Worm (Caenorhabditis elegans) whole organism, L3 larva: Measurements from ENCODE around the gene com-1.
A peak's percentile ranks its signal among the peaks of the same experiment; 100 is the strongest.

Source experiments
- R02D3.7 ChIP-seq: fragments of 150-350 bp; optimal IDR thresholded peaks from 2 replicates; lab custom pipeline; 2014; ENCODE audit warnings: missing biosample characterization, missing genetic modification characterization
- ZK546.5 ChIP-seq: sonication (generic microtip); optimal IDR thresholded peaks from 2 replicates; lab custom pipeline; 2017; ENCODE audit warnings: missing biosample characterization, missing genetic modification characterization
- ceh-9 ChIP-seq: sonication (generic microtip); optimal IDR thresholded peaks from 2 replicates; lab custom pipeline; 2018; ENCODE audit warnings: missing biosample characterization, missing genetic modification characterization
- daf-12 ChIP-seq: fragments of 150-350 bp; optimal IDR thresholded peaks from 2 replicates; lab custom pipeline; 2014; ENCODE audit warnings: missing biosample characterization, missing genetic modification reagents, missing genetic modification characterization
- egl-27 ChIP-seq: sonication (generic microtip); optimal IDR thresholded peaks from 4 replicates; lab custom pipeline; 2017; ENCODE audit warnings: missing biosample characterization, missing genetic modification reagents, missing genetic modification characterization
- egl-5 ChIP-seq: fragments of 150-350 bp; optimal IDR thresholded peaks from 2 replicates; lab custom pipeline; 2017; ENCODE audit warnings: missing biosample characterization, missing genetic modification reagents, missing genetic modification characterization, inconsistent platforms
- elt-1 ChIP-seq: fragments of 150-350 bp; optimal IDR thresholded peaks from 2 replicates; lab custom pipeline; 2014; ENCODE audit warnings: missing biosample characterization, missing genetic modification characterization
- elt-2 ChIP-seq: sonication (generic microtip); optimal IDR thresholded peaks from 2 replicates; lab custom pipeline; 2016; ENCODE audit warnings: missing genetic modification reagents, mild to moderate bottlenecking, missing genetic modification characterization, missing compliant biosample characterization
- elt-3 ChIP-seq, 3 experiments: fragments of 150-350 bp in 1 of 3; sonication (generic microtip) in 2 of 3; optimal IDR thresholded peaks; 2 replicates in 2 of 3; 4 replicates in 1 of 3; lab custom pipeline; 2014 to 2017; ENCODE audit warnings: missing biosample characterization in 3 of 3, missing genetic modification characterization in 3 of 3
- fkh-10 ChIP-seq: sonication (generic microtip); optimal IDR thresholded peaks from 2 replicates; lab custom pipeline; 2017; ENCODE audit warnings: missing biosample characterization, missing genetic modification reagents, missing genetic modification characterization
- fkh-2 ChIP-seq: fragments of 150-350 bp; optimal IDR thresholded peaks from 2 replicates; lab custom pipeline; 2014; ENCODE audit warnings: missing biosample characterization, missing genetic modification reagents, missing genetic modification characterization
- fos-1 ChIP-seq: fragments of 150-350 bp; optimal IDR thresholded peaks from 2 replicates; lab custom pipeline; 2014; ENCODE audit warnings: missing biosample characterization, missing genetic modification characterization
- hmg-11 ChIP-seq: sonication (generic microtip); optimal IDR thresholded peaks from 2 replicates; lab custom pipeline; 2016; ENCODE audit warnings: missing genetic modification characterization, missing compliant biosample characterization
- jun-1 ChIP-seq: fragments of 150-350 bp; optimal IDR thresholded peaks from 2 replicates; lab custom pipeline; 2014; ENCODE audit warnings: missing biosample characterization, missing genetic modification reagents, missing genetic modification characterization
- lin-15B ChIP-seq: fragments of 150-350 bp; optimal IDR thresholded peaks from 2 replicates; lab custom pipeline; 2014; ENCODE audit warnings: missing biosample characterization, missing genetic modification characterization
- mdl-1 ChIP-seq: fragments of 150-350 bp; optimal IDR thresholded peaks from 2 replicates; lab custom pipeline; 2014; ENCODE audit warnings: missing biosample characterization, missing genetic modification characterization
- mml-1 ChIP-seq: fragments of 150-350 bp; sonication (generic microtip); optimal IDR thresholded peaks from 3 replicates; lab custom pipeline; 2014; ENCODE audit warnings: missing biosample characterization, missing genetic modification characterization
- nhr-11 ChIP-seq: fragments of 150-350 bp; optimal IDR thresholded peaks from 2 replicates; lab custom pipeline; 2014; ENCODE audit warnings: missing biosample characterization, missing genetic modification characterization
- nhr-23 ChIP-seq: fragments of 150-350 bp; optimal IDR thresholded peaks from 2 replicates; lab custom pipeline; 2014; ENCODE audit warnings: missing biosample characterization, missing genetic modification reagents, missing genetic modification characterization
- nhr-43 ChIP-seq: sonication (generic microtip); optimal IDR thresholded peaks from 2 replicates; lab custom pipeline; 2016; ENCODE audit warnings: mild to moderate bottlenecking, missing genetic modification characterization, missing compliant biosample characterization; ENCODE audit not compliant: poor library complexity, severe bottlenecking
- nhr-77 ChIP-seq: fragments of 150-350 bp; optimal IDR thresholded peaks from 2 replicates; lab custom pipeline; 2014; ENCODE audit warnings: missing biosample characterization, missing genetic modification characterization
- pha-4 ChIP-seq: fragments of 150-350 bp; optimal IDR thresholded peaks from 2 replicates; lab custom pipeline; 2014; ENCODE audit warnings: missing biosample characterization, missing genetic modification reagents, missing genetic modification characterization
- pqm-1 ChIP-seq: fragments of 150-350 bp; optimal IDR thresholded peaks from 2 replicates; lab custom pipeline; 2017; ENCODE audit warnings: missing biosample characterization, missing genetic modification characterization, inconsistent platforms
- skn-1 ChIP-seq: fragments of 150-350 bp; optimal IDR thresholded peaks from 2 replicates; lab custom pipeline; 2014; ENCODE audit warnings: missing biosample characterization, missing genetic modification characterization
- tbx-2 ChIP-seq: sonication (generic microtip); optimal IDR thresholded peaks from 2 replicates; lab custom pipeline; 2016; ENCODE audit warnings: mild to moderate bottlenecking, missing genetic modification characterization, missing compliant biosample characterization
- zag-1 ChIP-seq: fragments of 150-350 bp; optimal IDR thresholded peaks from 2 replicates; lab custom pipeline; 2014; ENCODE audit warnings: missing biosample characterization, missing genetic modification characterization
- ztf-11 ChIP-seq: fragments of 150-350 bp; optimal IDR thresholded peaks from 2 replicates; lab custom pipeline; 2014; ENCODE audit warnings: missing biosample characterization, missing genetic modification characterization

Gene com-1

DNA sequence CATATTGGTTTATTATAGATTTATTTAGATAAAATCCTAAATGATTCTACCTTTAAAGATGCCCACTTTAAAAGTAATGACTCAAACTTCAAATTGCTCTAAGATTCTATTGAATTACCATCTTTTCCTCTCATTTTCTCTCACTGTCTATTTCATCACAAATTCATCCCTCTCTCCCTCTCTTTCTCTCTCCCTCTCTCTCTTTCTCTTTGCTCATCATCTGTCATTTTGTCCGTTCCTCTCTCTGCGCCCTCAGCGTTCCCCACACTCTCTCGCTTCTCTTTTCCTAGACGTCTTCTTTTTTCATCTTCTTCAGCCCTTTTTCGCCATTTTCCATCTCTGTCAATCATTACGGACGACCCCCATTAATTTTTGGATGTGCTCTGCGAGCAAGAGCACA is 8.9 kb downstream of the com-1 start (continued):
- TF ChIP-seq nhr-23 (tag; lab: Kevin White, UChicago) (no peak), fkh-2 (tag; lab: Kevin White, UChicago) (no peak)
- TF ChIP-seq, all 47 proteins: peak for 7

DNA sequence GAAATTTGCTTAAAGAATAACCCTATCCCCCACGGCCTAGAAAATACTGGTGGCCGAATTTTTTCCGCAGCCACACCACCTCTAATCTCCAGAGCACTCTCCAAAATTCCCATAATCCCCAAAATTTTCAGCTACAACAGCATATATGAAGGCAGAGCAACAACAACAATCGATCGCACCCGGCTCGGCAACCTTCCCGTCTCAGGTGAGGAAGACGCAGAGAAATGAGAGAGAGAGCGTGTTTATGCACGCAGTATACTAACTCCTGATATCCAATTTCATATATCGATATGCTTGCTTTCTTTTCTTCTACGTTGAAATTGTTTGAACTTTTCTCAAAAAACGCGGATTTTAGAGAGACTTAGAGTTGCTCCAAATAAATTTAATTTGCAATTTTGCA is 10.2 kb downstream of the com-1 start:
- TF ChIP-seq nhr-43 (tag; lab: Kevin White, UChicago) = no peak
- TF ChIP-seq ZK546.5 (tag; lab: Kevin White, UChicago) = no peak
- TF ChIP-seq pha-4 (tag; lab: Kevin White, UChicago) = no peak
- no peak for TF ChIP-seq mdl-1 (tag; lab: Kevin White, UChicago)
- TF ChIP-seq hmg-11 = peak; percentile 25

DNA sequence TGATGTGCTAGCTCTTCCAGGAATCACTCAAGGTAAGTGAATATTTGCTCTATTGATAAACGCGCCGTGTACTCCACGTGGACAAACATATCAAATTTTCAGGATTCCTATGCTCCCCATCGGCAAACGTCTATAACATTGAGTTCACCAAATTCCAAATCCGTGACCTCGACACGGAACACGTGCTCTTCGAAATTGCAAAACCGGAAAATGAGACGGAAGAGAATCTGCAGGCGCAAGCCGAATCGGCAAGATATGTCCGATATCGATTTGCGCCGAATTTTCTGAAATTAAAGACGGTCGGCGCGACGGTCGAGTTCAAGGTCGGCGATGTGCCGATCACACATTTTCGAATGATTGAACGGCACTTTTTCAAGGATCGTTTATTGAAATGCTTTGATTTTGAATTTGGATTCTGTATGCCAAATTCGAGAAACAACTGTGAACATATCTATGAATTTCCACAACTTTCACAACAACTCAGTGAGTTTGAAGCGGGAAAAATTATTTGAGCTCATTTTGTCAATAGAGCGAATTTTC is 11.6 kb downstream of the com-1 start:
- TF ChIP-seq elt-1 (tag; lab: Kevin White, UChicago) = peak; percentile 77
- TF ChIP-seq egl-27 (tag; lab: Kevin White, UChicago) = no peak

DNA sequence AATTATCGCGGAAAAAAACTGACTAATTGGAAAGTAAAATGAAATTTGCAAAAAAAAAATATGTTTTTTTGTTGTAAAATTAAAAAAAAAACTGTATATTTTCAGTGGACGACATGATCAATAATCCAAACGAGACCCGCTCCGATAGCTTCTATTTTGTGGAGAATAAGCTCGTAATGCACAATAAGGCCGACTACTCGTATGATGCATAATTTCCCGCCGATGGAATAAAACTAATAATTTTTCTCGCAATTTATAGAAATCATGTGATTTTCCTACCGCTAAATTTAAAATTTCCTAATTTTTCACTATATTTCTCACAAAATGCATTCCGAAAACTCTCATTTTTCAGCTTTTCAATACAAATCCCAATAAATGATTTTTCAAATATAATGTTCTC is 12.4 kb downstream of the com-1 start:
- TF ChIP-seq elt-1 (tag; lab: Kevin White, UChicago) (peak; percentile 16), tbx-2 (tag; lab: Kevin White, UChicago) (no peak), daf-12 (tag; lab: Kevin White, UChicago) (no peak), ZK546.5 (tag; lab: Kevin White, UChicago) (no peak), fkh-2 (tag; lab: Kevin White, UChicago) (no peak), hmg-11 (no peak)

DNA sequence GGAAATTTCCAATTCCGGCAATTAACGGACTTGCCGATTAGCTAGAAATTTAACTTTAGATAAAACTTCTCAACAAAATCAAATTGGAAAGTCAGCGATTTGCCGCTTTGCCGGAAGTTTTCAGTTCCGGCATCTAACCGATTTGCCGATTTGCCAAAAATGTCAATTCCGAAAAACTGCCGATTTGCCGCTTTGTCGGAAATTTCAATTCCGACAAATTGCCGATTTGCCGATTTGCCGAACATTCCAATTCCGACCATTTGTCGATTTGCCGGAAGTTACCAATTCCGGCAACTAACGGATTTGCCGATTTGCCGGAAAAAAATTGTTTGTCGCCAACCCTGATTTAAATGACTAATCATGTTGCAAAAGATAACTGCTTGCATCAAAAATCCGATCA is 13.0 kb downstream of the com-1 start:
- TF ChIP-seq elt-1 (tag; lab: Kevin White, UChicago) (no peak), jun-1 (tag; lab: Kevin White, UChicago) (no peak), lin-15B (tag; lab: Kevin White, UChicago) (no peak), skn-1 (tag; lab: Kevin White, UChicago) (no peak), nhr-11 (tag; lab: Kevin White, UChicago) (no peak), nhr-77 (no peak), fkh-2 (tag; lab: Kevin White, UChicago) (no peak), nhr-23 (tag; lab: Kevin White, UChicago) (no peak), zag-1 (tag; lab: Kevin White, UChicago) (no peak), fos-1 (tag; lab: Kevin White, UChicago) (no peak), mml-1 (tag; lab: Kevin White, UChicago) (no peak), fkh-10 (no peak)

DNA sequence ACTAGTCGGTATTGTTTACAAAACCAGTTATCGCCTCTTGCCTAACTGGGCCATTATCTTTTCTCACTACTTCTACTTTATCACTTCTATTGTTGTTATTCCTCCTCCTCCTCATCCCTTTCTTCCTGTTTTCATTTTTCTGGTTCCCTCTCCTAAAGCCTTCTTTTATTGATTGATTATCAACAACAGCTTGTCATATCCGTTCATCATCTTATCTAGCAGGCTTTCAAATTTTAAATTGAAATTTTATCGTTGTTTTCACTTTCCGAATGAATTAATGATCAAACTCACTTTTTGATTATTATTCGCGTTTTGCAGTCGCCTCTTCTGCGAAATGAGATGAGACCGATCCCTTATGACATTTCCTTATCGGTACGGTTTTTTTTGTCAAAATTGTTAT is 15.0 kb downstream of the com-1 start, which contains the start of gene cut-6:
Gene cut-6 (plus strand): TSS at position 301 of the 400 bp plus-strand sequence.
- TF ChIP-seq nhr-23 (tag; lab: Kevin White, UChicago) = peak; percentile 6
- no peak for TF ChIP-seq R02D3.7 (tag; lab: Kevin White, UChicago)
- TF ChIP-seq, all 47 proteins: peak for 1

DNA sequence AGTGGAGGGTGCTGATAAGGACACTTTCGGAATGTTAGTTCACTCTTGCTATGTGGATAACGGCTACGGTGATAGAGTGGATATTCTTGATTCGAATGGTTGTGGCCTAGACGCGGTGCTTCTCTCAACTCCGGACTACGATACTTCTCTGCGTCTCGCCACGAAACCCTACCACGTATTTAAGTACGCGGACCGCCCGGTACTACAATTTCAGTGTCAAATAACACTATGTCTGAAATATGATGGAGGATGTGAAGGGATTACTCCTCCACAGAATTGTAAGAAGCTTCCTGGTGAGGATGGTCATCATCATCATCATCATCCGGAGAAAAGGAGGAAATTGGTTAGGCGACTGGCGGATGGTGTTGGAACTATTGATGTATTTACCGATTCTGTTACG is 18.8 kb downstream of the com-1 start:
- no peak for TF ChIP-seq elt-2
- no peak for TF ChIP-seq lin-15B (tag; lab: Kevin White, UChicago)
- TF ChIP-seq elt-3 (tag; optimal IDR thresholded peaks at IDR 0.05; lab: Kevin White, UChicago) = no peak
- no peak for TF ChIP-seq ZK546.5 (tag; lab: Kevin White, UChicago)
- TF ChIP-seq ztf-11 (tag; lab: Kevin White, UChicago) = no peak
- no peak for TF ChIP-seq pqm-1 (tag; lab: Kevin White, UChicago)
- no peak for TF ChIP-seq daf-12 (tag; lab: Kevin White, UChicago)
- TF ChIP-seq tbx-2 (tag; lab: Kevin White, UChicago) = no peak
- no peak for TF ChIP-seq egl-5 (tag; lab: Kevin White, UChicago)
- TF ChIP-seq nhr-43 (tag; lab: Kevin White, UChicago) = no peak
- TF ChIP-seq ceh-9 (tag; lab: Kevin White, UChicago) = no peak
